Worm (Caenorhabditis elegans) whole organism, L3 larva: Measurements from ENCODE around the gene T05H4.3.

ENCODE experiments used
- ama-1 ChIP-seq: fragments of 150-350 bp; optimal IDR thresholded peaks from 2 replicates; lab custom pipeline; 2018
- lin-39 ChIP-seq: fragments of 150-350 bp; optimal IDR thresholded peaks from 2 replicates; lab custom pipeline; 2018; ENCODE audit warnings: missing biosample characterization, missing genetic modification reagents, missing genetic modification characterization
- nhr-12 ChIP-seq: fragments of 150-350 bp; optimal IDR thresholded peaks from 2 replicates; lab custom pipeline; 2014; ENCODE audit warnings: missing biosample characterization, missing genetic modification characterization
- unc-39 ChIP-seq: sonication (generic microtip); optimal IDR thresholded peaks from 4 replicates; lab custom pipeline; 2017; ENCODE audit warnings: missing biosample characterization, missing genetic modification characterization

ce11 chrV:6492497-6492896 is 50.4 kb downstream of the T05H4.3 start:
- TF ChIP-seq ama-1 (lab: Kevin White, UChicago) (no peak), unc-39 (tag; lab: Kevin White, UChicago) (no peak), nhr-12 (tag; lab: Kevin White, UChicago) (no peak), lin-39 (tag; lab: Kevin White, UChicago) (no peak)
